Fruit fly (Drosophila melanogaster) whole organism, prepupa: Measurements from ENCODE around the gene NPF.

Experiments used
- Blimp-1 ChIP-seq: fragments of 200-800 bp; sonication (Bioruptor generic); optimal IDR thresholded peaks from 3 replicates; lab custom pipeline; 2017; ENCODE audit warnings: missing biosample characterization, missing genetic modification characterization, mild to moderate bottlenecking, moderate library complexity, missing genetic modification reagents
- CG10631 ChIP-seq: fragments of 200-800 bp; sonication (Bioruptor generic); optimal IDR thresholded peaks from 2 replicates; lab custom pipeline; 2016; ENCODE audit warnings: missing biosample characterization, missing genetic modification characterization
- CG11762 ChIP-seq: fragments of 200-800 bp; sonication (Bioruptor generic); optimal IDR thresholded peaks from 3 replicates; lab custom pipeline; 2016; ENCODE audit warnings: missing biosample characterization, missing genetic modification characterization; ENCODE audit not compliant: insufficient read depth
- CG11902 ChIP-seq: fragments of 200-800 bp; sonication (Bioruptor generic); optimal IDR thresholded peaks from 3 replicates; lab custom pipeline; 2016; ENCODE audit warnings: missing biosample characterization, missing genetic modification characterization
- CG1621 ChIP-seq: fragments of 200-800 bp; sonication (Bioruptor generic); optimal IDR thresholded peaks from 3 replicates; lab custom pipeline; 2018; ENCODE audit warnings: missing biosample characterization, mild to moderate bottlenecking, missing genetic modification characterization
- CG32006 ChIP-seq: fragments of 200-800 bp; sonication (Bioruptor generic); optimal IDR thresholded peaks from 3 replicates; lab custom pipeline; 2017; ENCODE audit warnings: missing biosample characterization, mild to moderate bottlenecking, missing genetic modification characterization
- CG6276 ChIP-seq: fragments of 200-800 bp; sonication (Bioruptor generic); optimal IDR thresholded peaks from 2 replicates; lab custom pipeline; 2017; ENCODE audit warnings: missing biosample characterization, mild to moderate bottlenecking, missing genetic modification characterization
- CG6808 ChIP-seq: fragments of 200-800 bp; sonication (Bioruptor generic); optimal IDR thresholded peaks from 3 replicates; lab custom pipeline; 2017; ENCODE audit warnings: missing biosample characterization, missing genetic modification characterization, mild to moderate bottlenecking, moderate library complexity, missing genetic modification reagents
- CG8319 ChIP-seq: fragments of 200-800 bp; sonication (Bioruptor generic); optimal IDR thresholded peaks from 3 replicates; lab custom pipeline; 2016; ENCODE audit warnings: missing biosample characterization, missing genetic modification characterization
- Eip78C ChIP-seq: fragments of 200-800 bp; sonication (Bioruptor generic); peaks from one replicate; lab custom pipeline; 2016; ENCODE audit warnings: missing biosample characterization, missing genetic modification characterization
- Gug ChIP-seq: fragments of 200-800 bp; sonication (Bioruptor generic); IDR thresholded peaks from 2 replicates; pipeline ENCODE4 v1.3.6; 2022; ENCODE audit warnings: missing biosample characterization, missing genetic modification characterization
- Hr4 ChIP-seq: fragments of 200-800 bp; sonication (Bioruptor generic); optimal IDR thresholded peaks from 3 replicates; lab custom pipeline; 2016; ENCODE audit warnings: missing biosample characterization, missing genetic modification characterization
- Smox ChIP-seq: fragments of 200-800 bp; sonication (Bioruptor generic); optimal IDR thresholded peaks from 3 replicates; lab custom pipeline; 2016; ENCODE audit warnings: missing biosample characterization, missing genetic modification characterization
- Sox14 ChIP-seq: fragments of 200-800 bp; sonication (Bioruptor generic); optimal IDR thresholded peaks from 3 replicates; lab custom pipeline; 2016; ENCODE audit warnings: missing biosample characterization, missing genetic modification characterization
- Sox15 ChIP-seq: fragments of 200-800 bp; sonication (Bioruptor generic); optimal IDR thresholded peaks from 3 replicates; lab custom pipeline; 2016; ENCODE audit warnings: missing biosample characterization, missing genetic modification characterization
- achi ChIP-seq: fragments of 200-800 bp; sonication (Bioruptor generic); optimal IDR thresholded peaks from 3 replicates; lab custom pipeline; 2016; ENCODE audit warnings: missing biosample characterization, missing genetic modification characterization
- acj6 ChIP-seq: fragments of 200-800 bp; sonication (Bioruptor generic); optimal IDR thresholded peaks from 3 replicates; lab custom pipeline; 2016; ENCODE audit warnings: missing biosample characterization, missing genetic modification characterization
- dac ChIP-seq: fragments of 200-800 bp; sonication (Bioruptor generic); optimal IDR thresholded peaks from 2 replicates; lab custom pipeline; 2017; ENCODE audit warnings: missing biosample characterization, mild to moderate bottlenecking, missing genetic modification characterization
- eg ChIP-seq: fragments of 200-800 bp; sonication (Bioruptor generic); IDR thresholded peaks from 3 replicates; pipeline ENCODE4 v1.3.6; 2022; ENCODE audit warnings: missing biosample characterization, missing genetic modification characterization
- esn ChIP-seq: fragments of 200-800 bp; sonication (Bioruptor generic); optimal IDR thresholded peaks from 2 replicates; lab custom pipeline; 2016; ENCODE audit warnings: missing biosample characterization, mild to moderate bottlenecking, missing genetic modification characterization, moderate library complexity
- fd59A ChIP-seq: fragments of 200-800 bp; sonication (Bioruptor generic); optimal IDR thresholded peaks from 2 replicates; lab custom pipeline; 2017; ENCODE audit warnings: missing biosample characterization, mild to moderate bottlenecking, missing genetic modification characterization, missing genetic modification reagents
- net ChIP-seq: fragments of 200-800 bp; sonication (Bioruptor generic); optimal IDR thresholded peaks from 3 replicates; lab custom pipeline; 2016; ENCODE audit warnings: missing biosample characterization, missing genetic modification characterization
- pdm3 ChIP-seq: fragments of 200-800 bp; sonication (Bioruptor generic); optimal IDR thresholded peaks from 3 replicates; lab custom pipeline; 2016; ENCODE audit warnings: missing biosample characterization, missing genetic modification characterization
- salr ChIP-seq, 2 experiments: fragments of 200-800 bp; sonication (Bioruptor generic); optimal IDR thresholded peaks; 3 replicates each; lab custom pipeline; 2016 to 2018; ENCODE audit warnings: missing biosample characterization in 2 of 2, missing genetic modification characterization in 2 of 2, mild to moderate bottlenecking in 1 of 2
- spab ChIP-seq: fragments of 200-800 bp; sonication (Bioruptor generic); optimal IDR thresholded peaks from 2 replicates; lab custom pipeline; 2017; ENCODE audit warnings: missing biosample characterization, mild to moderate bottlenecking, missing genetic modification characterization, missing genetic modification reagents
- ss ChIP-seq, 2 experiments: fragments of 200-800 bp; sonication (Bioruptor generic); optimal IDR thresholded peaks; 2 replicates in 1 of 2; 3 replicates in 1 of 2; lab custom pipeline; 2017 to 2018; ENCODE audit warnings: mild to moderate bottlenecking in 2 of 2, missing biosample characterization in 2 of 2, missing genetic modification characterization in 2 of 2, moderate library complexity in 1 of 2
- svp ChIP-seq: fragments of 200-800 bp; sonication (Bioruptor generic); peaks from one replicate; lab custom pipeline; 2016; ENCODE audit warnings: missing biosample characterization, missing genetic modification characterization
- vri ChIP-seq: fragments of 200-800 bp; sonication (Bioruptor generic); optimal IDR thresholded peaks from 3 replicates; lab custom pipeline; 2016; ENCODE audit warnings: missing biosample characterization, mild to moderate bottlenecking, missing genetic modification characterization

NPF gene

DNA sequence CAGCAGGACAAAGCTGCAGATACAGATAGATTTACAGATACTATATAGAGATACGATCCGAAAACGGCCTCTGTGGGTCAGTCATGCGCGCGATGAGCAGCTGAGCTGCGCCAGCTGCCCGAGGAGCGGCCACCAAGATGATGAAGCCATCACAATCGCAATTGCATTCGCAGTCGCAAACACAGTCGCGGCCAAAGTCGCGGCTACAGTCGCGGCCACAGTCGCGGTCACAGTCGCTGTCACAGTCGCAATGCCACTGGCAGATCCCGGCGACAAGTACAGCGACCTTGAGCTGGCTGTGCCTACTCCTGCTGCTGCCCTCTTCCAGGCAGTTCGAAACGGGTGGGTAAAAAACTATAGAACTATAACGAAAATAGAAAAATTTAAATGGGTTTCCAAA, 14.1 kb upstream of the NPF start:
- TF ChIP-seq achi (GFP tag; lab: Kevin White, UChicago) (no peak), Eip78C (peak; percentile 32)

DNA sequence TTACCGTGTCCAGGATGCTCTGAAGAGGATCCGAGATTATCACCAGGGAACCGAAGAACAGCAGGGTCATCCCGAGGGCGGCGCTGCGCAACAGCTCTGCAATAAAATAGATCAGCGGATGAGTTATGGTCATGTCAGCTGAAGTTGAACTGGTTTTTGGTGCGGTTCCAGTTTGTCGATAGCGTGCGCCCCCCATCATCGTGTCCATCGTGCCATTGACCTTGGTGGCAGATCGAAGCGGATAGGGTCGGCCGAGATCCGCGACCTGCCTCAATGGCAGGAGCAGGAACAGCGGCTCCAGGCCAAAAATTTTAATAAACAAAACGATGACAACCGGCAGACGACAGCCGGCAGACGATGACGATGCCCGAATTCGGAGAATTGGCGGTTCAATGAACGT, 9.4 kb upstream of the NPF start:
- TF ChIP-seq ss (GFP tag; optimal IDR thresholded peaks at IDR 0.05; lab: Kevin White, UChicago) (peak in 1 of 2 experiments; percentile 32), vri (GFP tag; lab: Kevin White, UChicago) (no peak)

DNA sequence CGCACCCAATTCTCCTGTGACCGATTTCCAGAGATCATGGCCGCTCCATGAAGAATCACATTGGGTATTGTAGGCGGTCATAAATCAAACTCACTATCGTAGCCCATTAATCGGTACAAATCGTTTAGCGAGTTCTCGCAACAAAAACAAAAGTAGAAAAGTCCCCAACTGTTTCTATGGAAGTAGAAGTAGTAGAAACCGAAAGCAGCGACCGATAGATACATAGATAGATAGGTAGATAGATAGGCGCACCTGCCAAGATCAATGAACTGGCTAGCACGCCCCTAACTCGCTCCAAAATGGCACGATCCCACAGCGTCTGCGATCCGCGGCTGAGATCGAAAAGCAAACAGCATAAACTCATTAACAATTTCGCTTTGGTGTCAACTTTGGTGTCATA, 8.3 kb upstream of the NPF start:
- no peak for TF ChIP-seq CG8319
- no peak for TF ChIP-seq CG11902
- no peak for TF ChIP-seq esn (GFP tag; lab: Kevin White, UChicago)
- TF ChIP-seq pdm3 (GFP tag; lab: Kevin White, UChicago) = no peak
- no peak for TF ChIP-seq Smox (GFP tag; lab: Kevin White, UChicago)

DNA sequence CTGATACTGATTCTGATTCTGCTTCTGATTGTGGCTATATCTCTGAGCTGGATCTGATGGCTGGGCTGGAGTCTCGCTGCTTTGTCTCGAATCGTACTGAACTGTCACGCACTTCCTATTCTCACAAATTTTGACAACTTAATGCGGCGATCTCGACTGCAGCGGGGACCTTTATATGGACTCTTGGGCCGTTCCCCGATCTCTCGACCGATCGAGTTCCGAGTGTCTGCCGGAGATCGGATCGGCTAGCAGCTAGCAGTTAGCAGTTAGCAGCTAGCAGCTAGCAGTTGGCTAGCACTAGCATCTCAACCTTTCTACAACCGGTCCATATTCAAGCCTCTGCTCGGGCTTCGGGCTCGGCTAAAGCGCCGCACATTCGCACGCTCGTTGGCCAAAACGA, 4.3 kb upstream of the NPF start, which contains the start of gene CG10345:
Gene CG10345 (minus strand): TSS at position 147 of the 400 bp plus-strand sequence.
- TF ChIP-seq CG1621 (tag; lab: Kevin White, UChicago) = no peak
- TF ChIP-seq ss (GFP tag; optimal IDR thresholded peaks at IDR 0.05; lab: Kevin White, UChicago) = no peak

DNA sequence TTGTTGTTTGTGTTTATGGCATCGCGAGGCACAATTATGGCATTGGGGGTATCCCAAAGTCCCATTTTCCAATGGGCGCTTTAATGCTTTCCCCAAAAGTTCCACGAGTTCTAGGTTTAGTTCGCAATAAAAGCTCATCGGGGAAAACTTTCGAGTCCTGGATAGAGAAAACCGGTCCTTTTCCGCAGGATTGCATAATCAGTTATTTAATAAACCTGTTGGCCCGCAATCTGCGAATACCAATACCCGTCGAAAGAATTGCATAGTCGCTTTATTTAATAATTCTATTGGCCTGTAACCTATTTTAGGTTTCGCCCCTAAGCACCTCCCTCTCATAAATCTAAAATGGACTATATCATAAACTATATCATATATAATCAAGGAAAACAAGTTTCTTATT, 3.1 kb upstream of the NPF start:
- TF ChIP-seq CG6808 (GFP tag; lab: Kevin White, UChicago) (no peak), Gug (GFP tag; lab: Robert Waterston, UW) (no peak)

DNA sequence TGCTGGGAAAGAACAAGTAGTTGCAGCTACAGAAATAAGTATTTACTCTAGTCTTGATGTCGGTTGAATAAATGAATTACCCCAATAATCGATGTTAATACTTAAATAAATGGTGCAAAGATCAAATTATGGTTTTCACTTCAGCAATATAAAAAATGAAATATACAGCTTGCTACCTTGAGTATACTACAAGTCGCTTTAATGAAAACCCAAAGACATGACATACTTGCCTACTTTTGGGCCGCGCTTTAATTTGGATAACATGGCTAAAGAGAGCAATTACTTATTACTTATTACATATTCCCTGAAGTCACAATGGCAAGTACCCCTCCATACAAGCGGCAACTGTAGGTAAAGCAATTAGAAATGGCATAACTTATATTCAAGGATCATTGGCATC, 2.2 kb downstream of the NPF start:
- peak; percentile 66 for TF ChIP-seq svp
- TF ChIP-seq vri (GFP tag; lab: Kevin White, UChicago) = no peak

DNA sequence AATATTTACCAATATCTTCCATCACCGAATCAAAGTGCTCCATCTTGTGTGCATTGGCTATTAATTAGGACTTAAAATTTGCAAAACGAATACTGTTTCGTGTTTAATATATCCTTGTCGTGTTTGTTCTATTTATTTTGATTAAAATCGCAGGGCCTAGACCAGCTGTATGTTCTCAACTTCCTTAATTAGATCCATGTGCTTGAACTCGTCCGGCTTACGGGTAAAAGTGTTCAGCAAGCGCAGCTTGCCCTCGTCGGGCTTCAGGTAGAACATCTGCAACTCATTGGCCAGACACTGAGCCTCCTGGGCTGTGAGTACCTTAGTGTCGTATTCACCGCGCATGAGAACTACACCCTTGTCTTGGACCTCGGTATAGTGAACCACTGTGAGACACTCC, 4.3 kb downstream of the NPF start, which contains the start of gene CG12783:
Gene CG12783 (minus strand): TSS at position 101 of the 400 bp plus-strand sequence.
- TF ChIP-seq CG32006 (GFP tag; lab: Kevin White, UChicago) (no peak), salr (GFP tag; optimal IDR thresholded peaks at IDR 0.05; lab: Kevin White, UChicago) (no peak), spab (no peak), Hr4 (GFP tag; lab: Kevin White, UChicago) (no peak), CG6276 (GFP tag; lab: Kevin White, UChicago) (no peak), dac (GFP tag; lab: Kevin White, UChicago) (no peak), Sox14 (no peak), acj6 (no peak), fd59A (GFP tag; lab: Kevin White, UChicago) (no peak)

DNA sequence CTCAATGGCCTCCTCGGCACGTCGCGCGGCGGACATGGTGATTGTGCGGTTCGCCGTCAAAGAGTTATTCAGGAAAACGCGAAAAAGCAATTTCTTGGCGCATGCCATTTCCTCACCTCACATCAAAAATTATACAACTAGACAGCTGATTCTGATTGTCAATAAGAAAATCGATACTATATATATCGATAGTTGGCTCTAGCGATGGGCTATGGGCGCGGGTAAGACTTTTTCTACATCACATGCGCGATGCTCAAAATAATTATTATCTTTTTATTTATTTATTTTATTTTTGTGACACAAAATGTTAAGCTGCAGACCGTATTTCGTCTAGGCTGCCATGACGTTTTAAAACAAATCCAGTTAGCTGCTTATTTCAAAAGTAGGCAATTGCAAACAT, 5.2 kb downstream of the NPF start, which contains the start of gene CG10340:
Gene CG10340 (minus strand): TSS at position 151 of the 400 bp plus-strand sequence.
- no peak for TF ChIP-seq net (GFP tag; lab: Kevin White, UChicago)
- TF ChIP-seq achi (GFP tag; lab: Kevin White, UChicago) = peak; percentile 40
- TF ChIP-seq esn (GFP tag; lab: Kevin White, UChicago) = no peak
- TF ChIP-seq Blimp-1 = no peak

DNA sequence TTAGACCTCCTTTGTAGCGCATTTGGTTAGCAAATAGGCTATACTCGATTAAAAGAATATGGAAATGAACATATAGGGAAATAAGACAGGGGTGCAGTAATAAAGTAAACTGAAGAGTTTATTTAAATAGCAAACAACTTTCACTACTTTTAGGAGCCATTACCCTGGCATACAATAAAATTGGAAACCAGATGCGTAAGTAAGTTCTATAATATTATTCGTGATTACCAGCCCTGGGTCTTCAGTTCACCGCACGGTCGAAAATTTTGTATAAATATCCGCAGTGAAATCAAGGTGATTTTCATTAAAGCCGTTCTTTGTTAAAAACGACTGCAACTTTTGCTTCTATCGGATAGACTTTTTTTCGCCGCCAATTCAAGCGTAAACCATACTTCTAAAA, 6.0 kb downstream of the NPF start, which contains the start of gene CG17562:
Gene CG17562 (plus strand): TSS at position 301 of the 400 bp plus-strand sequence.
- no peak for TF ChIP-seq net (GFP tag; lab: Kevin White, UChicago)
- no peak for TF ChIP-seq eg (GFP tag; lab: Robert Waterston, UW)
- TF ChIP-seq achi (GFP tag; lab: Kevin White, UChicago) = no peak
- no peak for TF ChIP-seq Sox15 (GFP tag; lab: Kevin White, UChicago)
- TF ChIP-seq CG8319 = no peak
- no peak for TF ChIP-seq CG11762 (GFP tag; lab: Kevin White, UChicago)
- no peak for TF ChIP-seq CG10631
